Fruit fly (Drosophila melanogaster): ENCODE results near the gene CG33258.

DNA sequence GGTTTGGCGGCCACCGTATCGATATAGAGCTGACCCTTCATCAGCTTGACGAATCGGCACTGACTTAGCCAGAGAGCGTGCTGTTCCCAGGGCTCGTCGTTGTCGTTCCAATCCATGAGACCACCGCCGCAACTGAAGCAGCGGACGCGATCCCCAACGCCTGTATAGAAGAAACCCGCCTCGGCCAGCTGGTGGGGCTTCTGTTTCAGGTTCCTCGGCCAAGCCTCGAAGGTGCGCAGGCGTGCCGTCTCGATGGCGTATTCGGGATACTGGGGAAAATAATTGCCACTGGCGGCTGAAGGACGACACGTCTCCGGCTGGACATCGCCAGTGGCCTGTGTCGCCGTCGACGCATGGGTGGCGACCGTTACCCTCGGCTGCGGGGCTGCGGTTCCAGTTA lies 43.3 kb upstream of the CG33258 start:
- no peak for TF ChIP-seq Ets98B (GFP tag; IDR thresholded peaks at IDR 0.05)
- no peak for TF ChIP-seq CG4496 (GFP tag; IDR thresholded peaks at IDR 0.05)
- TF ChIP-seq CG14655 (GFP tag; optimal IDR thresholded peaks at IDR 0.05), result no peak
- no peak for TF ChIP-seq fd96Ca (GFP tag; IDR thresholded peaks at IDR 0.05)
- no peak for TF ChIP-seq Pif1B (GFP tag; optimal IDR thresholded peaks at IDR 0.05)
- no peak for TF ChIP-seq Pif1A (GFP tag; optimal IDR thresholded peaks at IDR 0.05)
- TF ChIP-seq CG13204 (GFP tag; optimal IDR thresholded peaks at IDR 0.05), result no peak
- no peak for TF ChIP-seq CG8301 (tag; optimal IDR thresholded peaks at IDR 0.05)

Data from whole organism, pupa.